Worm (Caenorhabditis elegans) whole organism, L2 larva: Measurements from ENCODE around the gene zipt-2.2.

Experiments used
- C34F6.9 ChIP-seq: fragments of 150-350 bp; optimal IDR thresholded peaks from 2 replicates; lab custom pipeline; 2014; ENCODE audit warnings: missing biosample characterization, missing genetic modification characterization
- F13H6.1 ChIP-seq: sonication (generic microtip); optimal IDR thresholded peaks from 2 replicates; lab custom pipeline; 2016; ENCODE audit warnings: missing genetic modification characterization, missing compliant biosample characterization
- R02D3.7 ChIP-seq: fragments of 150-350 bp; optimal IDR thresholded peaks from 2 replicates; lab custom pipeline; 2014; ENCODE audit warnings: missing biosample characterization, missing genetic modification characterization
- Y55F3AM.14 ChIP-seq: fragments of 200-800 bp; sonication (Bioruptor generic); optimal IDR thresholded peaks from 2 replicates; lab custom pipeline; 2018; ENCODE audit warnings: mild to moderate bottlenecking, missing genetic modification characterization, missing compliant biosample characterization
- ZK546.5 ChIP-seq: sonication (generic microtip); optimal IDR thresholded peaks from 2 replicates; lab custom pipeline; 2017; ENCODE audit warnings: missing biosample characterization, missing genetic modification characterization
- aly-2 ChIP-seq: fragments of 150-350 bp; optimal IDR thresholded peaks from 2 replicates; lab custom pipeline; 2014; ENCODE audit warnings: missing biosample characterization, missing genetic modification characterization
- ama-1 ChIP-seq: fragments of 150-350 bp; optimal IDR thresholded peaks from 2 replicates; lab custom pipeline; 2018; ENCODE audit warnings: inconsistent platforms
- blmp-1 ChIP-seq: sonication (generic microtip); optimal IDR thresholded peaks from 2 replicates; lab custom pipeline; 2017; ENCODE audit warnings: missing genetic modification characterization, mild to moderate bottlenecking, missing compliant biosample characterization, antibody characterized with exemption, moderate library complexity; ENCODE audit not compliant: insufficient read depth
- ceh-16 ChIP-seq: fragments of 150-350 bp; optimal IDR thresholded peaks from 2 replicates; lab custom pipeline; 2014; ENCODE audit warnings: missing biosample characterization, missing genetic modification characterization
- crh-2 ChIP-seq: sonication (generic microtip); optimal IDR thresholded peaks from 2 replicates; lab custom pipeline; 2017; ENCODE audit warnings: missing biosample characterization, missing genetic modification characterization
- egl-27 ChIP-seq: sonication (generic microtip); optimal IDR thresholded peaks from 3 replicates; lab custom pipeline; 2017; ENCODE audit warnings: missing biosample characterization, missing genetic modification reagents, missing genetic modification characterization
- elt-1 ChIP-seq: fragments of 150-350 bp; optimal IDR thresholded peaks from 2 replicates; lab custom pipeline; 2014; ENCODE audit warnings: missing biosample characterization, missing genetic modification characterization
- elt-3 ChIP-seq: sonication (generic microtip); optimal IDR thresholded peaks from 2 replicates; lab custom pipeline; 2017; ENCODE audit warnings: missing biosample characterization, missing genetic modification characterization
- fos-1 ChIP-seq: fragments of 150-350 bp; optimal IDR thresholded peaks from 2 replicates; lab custom pipeline; 2014; ENCODE audit warnings: missing biosample characterization, missing genetic modification characterization
- gmeb-1 ChIP-seq: fragments of 150-350 bp; optimal IDR thresholded peaks from 2 replicates; lab custom pipeline; 2014; ENCODE audit warnings: missing biosample characterization, missing genetic modification characterization
- lin-11 ChIP-seq: fragments of 150-350 bp; sonication (generic microtip); optimal IDR thresholded peaks from 2 replicates; lab custom pipeline; 2014; ENCODE audit warnings: missing biosample characterization, missing genetic modification characterization, inconsistent platforms, mixed read lengths
- lin-13 ChIP-seq: fragments of 150-350 bp; optimal IDR thresholded peaks from 2 replicates; lab custom pipeline; 2014; ENCODE audit warnings: missing biosample characterization, missing genetic modification reagents, missing genetic modification characterization
- lin-39 ChIP-seq: fragments of 150-350 bp; optimal IDR thresholded peaks from 2 replicates; lab custom pipeline; 2014; ENCODE audit warnings: missing biosample characterization, missing genetic modification reagents, missing genetic modification characterization
- mab-5 ChIP-seq: fragments of 150-350 bp; optimal IDR thresholded peaks from 2 replicates; lab custom pipeline; 2014; ENCODE audit warnings: missing biosample characterization, missing genetic modification characterization
- mdl-1 ChIP-seq, 2 experiments: fragments of 150-350 bp in 1 of 2; sonication (generic microtip) in 1 of 2; optimal IDR thresholded peaks; 2 replicates each; lab custom pipeline; 2017; ENCODE audit warnings: missing biosample characterization in 2 of 2, missing genetic modification characterization in 2 of 2
- nhr-10 ChIP-seq: sonication (generic microtip); optimal IDR thresholded peaks from 2 replicates; lab custom pipeline; 2017; ENCODE audit warnings: missing biosample characterization, missing genetic modification characterization
- nhr-11 ChIP-seq: fragments of 150-350 bp; optimal IDR thresholded peaks from 2 replicates; lab custom pipeline; 2014; ENCODE audit warnings: missing biosample characterization, missing genetic modification characterization
- nhr-12 ChIP-seq: fragments of 150-350 bp; optimal IDR thresholded peaks from 2 replicates; lab custom pipeline; 2014; ENCODE audit warnings: missing biosample characterization, missing genetic modification characterization
- nhr-129 ChIP-seq: fragments of 150-350 bp; optimal IDR thresholded peaks from 2 replicates; lab custom pipeline; 2014; ENCODE audit warnings: missing biosample characterization, missing genetic modification characterization
- nhr-21 ChIP-seq: fragments of 150-350 bp; optimal IDR thresholded peaks from 2 replicates; lab custom pipeline; 2014; ENCODE audit warnings: missing biosample characterization, missing genetic modification characterization
- nhr-23 ChIP-seq: fragments of 150-350 bp; optimal IDR thresholded peaks from 2 replicates; lab custom pipeline; 2014; ENCODE audit warnings: missing biosample characterization, missing genetic modification reagents, missing genetic modification characterization
- nhr-237 ChIP-seq: fragments of 150-350 bp; optimal IDR thresholded peaks from 2 replicates; lab custom pipeline; 2014; ENCODE audit warnings: missing biosample characterization, missing genetic modification characterization
- nhr-25 ChIP-seq: fragments of 150-350 bp; sonication (generic microtip); optimal IDR thresholded peaks from 3 replicates; lab custom pipeline; 2014; ENCODE audit warnings: missing biosample characterization, missing genetic modification characterization
- nhr-6 ChIP-seq: fragments of 150-350 bp; optimal IDR thresholded peaks from 2 replicates; lab custom pipeline; 2014; ENCODE audit warnings: missing biosample characterization, missing genetic modification characterization
- nhr-77 ChIP-seq: fragments of 150-350 bp; optimal IDR thresholded peaks from 2 replicates; lab custom pipeline; 2014; ENCODE audit warnings: missing biosample characterization, missing genetic modification characterization
- sem-4 ChIP-seq: fragments of 150-350 bp; optimal IDR thresholded peaks from 2 replicates; lab custom pipeline; 2014; ENCODE audit warnings: missing biosample characterization, missing genetic modification reagents, missing genetic modification characterization
- skn-1 ChIP-seq: sonication (generic microtip); optimal IDR thresholded peaks from 2 replicates; lab custom pipeline; 2017; ENCODE audit warnings: missing biosample characterization, missing genetic modification characterization
- sma-3 ChIP-seq: sonication (generic microtip); optimal IDR thresholded peaks from 2 replicates; lab custom pipeline; 2016; ENCODE audit warnings: missing genetic modification reagents, missing genetic modification characterization, missing compliant biosample characterization
- sma-9 ChIP-seq, 2 experiments: fragments of 150-350 bp in 1 of 2; sonication (generic microtip) in 1 of 2; optimal IDR thresholded peaks; 2 replicates each; lab custom pipeline; 2014 to 2016; ENCODE audit warnings: missing genetic modification characterization in 2 of 2, mild to moderate bottlenecking in 1 of 2, missing biosample characterization in 1 of 2, missing compliant biosample characterization in 1 of 2, missing genetic modification reagents in 1 of 2, moderate library complexity in 1 of 2
- unc-55 ChIP-seq: fragments of 150-350 bp; sonication (generic microtip); optimal IDR thresholded peaks from 3 replicates; lab custom pipeline; 2014; ENCODE audit warnings: missing biosample characterization, missing genetic modification reagents, missing genetic modification characterization
- unc-62 ChIP-seq: fragments of 150-350 bp; optimal IDR thresholded peaks from 2 replicates; lab custom pipeline; 2014; ENCODE audit warnings: missing biosample characterization, missing genetic modification reagents, missing genetic modification characterization
- ztf-11 ChIP-seq: sonication (generic microtip); optimal IDR thresholded peaks from 2 replicates; lab custom pipeline; 2017; ENCODE audit warnings: missing biosample characterization, missing genetic modification characterization
- ztf-4 ChIP-seq: fragments of 150-350 bp; optimal IDR thresholded peaks from 2 replicates; lab custom pipeline; 2014; ENCODE audit warnings: missing biosample characterization, missing genetic modification characterization

The zipt-2.2 gene

DNA sequence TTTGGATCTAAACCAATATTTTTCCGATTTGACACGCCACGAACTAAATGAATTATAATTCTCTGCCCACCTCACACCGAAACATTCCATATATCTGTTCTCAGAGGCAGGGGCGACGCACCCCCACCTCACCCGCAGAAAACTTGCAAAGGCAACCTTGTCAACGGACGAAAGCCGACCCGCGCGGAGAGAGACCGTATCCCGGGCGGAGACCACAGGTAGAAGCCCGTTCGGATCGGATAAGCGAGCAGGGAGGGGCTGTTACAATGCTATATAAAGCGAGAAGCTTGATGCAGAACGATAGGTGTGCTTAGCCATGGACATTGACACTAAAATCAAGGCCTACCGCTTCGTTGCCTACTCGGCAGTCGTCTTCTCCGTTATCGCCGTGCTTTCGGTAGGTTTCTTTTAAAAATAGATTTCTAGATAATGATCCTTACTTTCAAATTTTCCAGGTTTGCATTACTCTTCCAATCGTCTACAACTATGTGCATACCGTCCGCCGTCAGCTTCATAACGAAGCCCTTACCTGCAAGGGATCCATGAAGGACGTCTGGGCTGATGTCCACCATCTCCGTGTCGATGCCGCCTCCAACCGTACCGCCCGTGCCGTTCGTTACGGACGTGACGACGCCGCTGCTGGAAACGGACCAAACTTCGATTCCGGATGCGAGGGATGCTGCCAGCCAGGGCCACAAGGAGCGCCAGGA is at the start of gene zipt-2.2, which contains the start of gene dpy-13:
Gene zipt-2.2, minus strand, starts transcription at position 51 of the 710 bp plus-strand sequence.
Gene dpy-13, plus strand, starts transcription at position 300 of the 710 bp plus-strand sequence.
- TF ChIP-seq elt-3 (tag; lab: Kevin White, UChicago) (no peak), nhr-11 (tag; lab: Kevin White, UChicago) (no peak), fos-1 (no peak), egl-27 (no peak), unc-62 (GFP tag; lab: Kevin White, UChicago) (no peak), lin-39 (tag; lab: Kevin White, UChicago) (no peak), ama-1 (lab: Kevin White, UChicago) (peak; percentile 87), ZK546.5 (tag; lab: Kevin White, UChicago) (no peak), nhr-21 (tag; lab: Kevin White, UChicago) (peak; percentile 42), ztf-11 (tag; lab: Kevin White, UChicago) (no peak), nhr-12 (tag; lab: Kevin White, UChicago) (no peak)

DNA sequence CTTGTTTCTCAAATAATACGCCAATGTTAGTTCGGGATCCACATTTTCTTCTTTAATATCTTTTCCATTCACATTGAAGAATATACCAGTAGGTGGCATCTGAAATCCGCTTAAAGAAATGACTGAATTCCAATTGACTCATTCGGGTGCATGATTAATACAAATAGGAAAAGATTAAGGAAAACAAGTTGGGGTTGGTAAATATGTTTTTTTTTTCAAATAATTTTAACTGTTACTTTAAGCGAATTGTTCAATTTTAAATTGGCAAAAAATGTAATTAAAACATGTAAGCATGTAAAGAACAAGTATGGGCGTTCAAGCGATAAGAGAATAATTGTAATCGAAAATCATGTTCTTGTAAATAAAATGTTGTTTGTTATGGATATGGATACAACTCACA is 48.9 kb upstream of the zipt-2.2 start, which contains the start of gene F15E6.6:
Gene F15E6.6, minus strand, starts transcription at position 101 of the 400 bp plus-strand sequence.
- TF ChIP-seq ztf-4 (tag; lab: Kevin White, UChicago), result no peak
- no peak for TF ChIP-seq mdl-1 (tag; optimal IDR thresholded peaks at IDR 0.05; lab: Kevin White, UChicago)
- no peak for TF ChIP-seq sem-4 (tag; lab: Kevin White, UChicago)
- TF ChIP-seq nhr-129, result no peak
- TF ChIP-seq nhr-25 (tag; lab: Kevin White, UChicago), result no peak

DNA sequence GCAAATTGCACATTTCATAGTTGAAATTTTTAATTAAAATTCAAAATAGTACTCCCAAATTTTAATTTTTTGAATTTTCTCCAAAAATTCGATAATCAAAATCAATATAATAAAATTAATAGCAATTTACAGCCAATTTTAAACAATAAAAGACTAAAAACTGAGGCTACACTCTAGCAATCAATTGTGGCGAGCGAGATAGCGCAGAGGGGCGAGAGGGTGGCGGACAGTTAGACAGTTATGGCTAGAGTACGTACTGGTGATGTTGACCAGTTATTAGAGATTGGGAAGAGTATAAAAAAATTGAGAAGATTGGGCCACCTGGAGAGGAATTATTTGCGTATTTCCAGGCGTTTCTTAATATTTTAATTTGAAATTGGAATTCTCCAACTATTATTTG is 42.5 kb upstream of the zipt-2.2 start, which contains the start of gene nhr-78:
Gene nhr-78, minus strand, starts transcription at position 182 of the 400 bp plus-strand sequence.
- TF ChIP-seq nhr-21 (tag; lab: Kevin White, UChicago) (no peak), nhr-10 (tag; lab: Kevin White, UChicago) (no peak), nhr-12 (tag; lab: Kevin White, UChicago) (no peak), lin-13 (no peak), ZK546.5 (tag; lab: Kevin White, UChicago) (no peak), nhr-129 (no peak), egl-27 (no peak), aly-2 (tag; lab: Kevin White, UChicago) (no peak), ceh-16 (tag; lab: Kevin White, UChicago) (no peak), unc-55 (GFP tag; lab: Kevin White, UChicago) (no peak), F13H6.1 (tag; lab: Kevin White, UChicago) (peak; percentile 37), unc-62 (GFP tag; lab: Kevin White, UChicago) (no peak), R02D3.7 (tag; lab: Kevin White, UChicago) (no peak), blmp-1 (tag; lab: Kevin White, UChicago) (no peak), crh-2 (tag; lab: Kevin White, UChicago) (no peak), gmeb-1 (tag; lab: Kevin White, UChicago) (peak; percentile 40), ztf-4 (tag; lab: Kevin White, UChicago) (no peak), sem-4 (tag; lab: Kevin White, UChicago) (no peak), lin-11 (tag; lab: Kevin White, UChicago) (no peak), elt-3 (tag; lab: Kevin White, UChicago) (no peak), fos-1 (no peak), C34F6.9 (peak; percentile 14), sma-3 (peak; percentile 15), sma-9 (GFP tag; optimal IDR thresholded peaks at IDR 0.05; lab: Kevin White, UChicago) (peak; percentile 5), sma-9 (tag; optimal IDR thresholded peaks at IDR 0.05; lab: Kevin White, UChicago) (no peak), nhr-6 (tag; lab: Kevin White, UChicago) (no peak), mab-5 (no peak), lin-39 (tag; lab: Kevin White, UChicago) (no peak), nhr-77 (tag; lab: Kevin White, UChicago) (no peak), mdl-1 (tag; optimal IDR thresholded peaks at IDR 0.05; lab: Kevin White, UChicago) (no peak), nhr-237 (tag; lab: Kevin White, UChicago) (no peak), Y55F3AM.14 (no peak), nhr-25 (tag; lab: Kevin White, UChicago) (no peak), ama-1 (lab: Kevin White, UChicago) (no peak), nhr-23 (tag; lab: Kevin White, UChicago) (no peak), skn-1 (tag; lab: Kevin White, UChicago) (no peak), ztf-11 (tag; lab: Kevin White, UChicago) (no peak), elt-1 (tag; lab: Kevin White, UChicago) (no peak)
